Fruit fly (Drosophila melanogaster) whole organism, embryonic: Measurements from ENCODE around the gene cwo.

Experiments used
- CG4424 ChIP-seq: fragments of 200-800 bp; sonication (Bioruptor generic); optimal IDR thresholded peaks from 3 replicates; lab custom pipeline; 2016; ENCODE audit warnings: missing biosample characterization, missing genetic modification characterization
- Hmx ChIP-seq: fragments of 200-800 bp; sonication (Bioruptor generic); optimal IDR thresholded peaks from 2 replicates; lab custom pipeline; 2016; ENCODE audit warnings: missing biosample characterization, missing genetic modification characterization
- cato ChIP-seq: fragments of 200-800 bp; sonication (Bioruptor generic); optimal IDR thresholded peaks from 2 replicates; lab custom pipeline; 2016; ENCODE audit warnings: missing biosample characterization, missing genetic modification characterization, borderline replicate concordance
- dmrt99B ChIP-seq: fragments of 200-800 bp; sonication (Bioruptor generic); optimal IDR thresholded peaks from 2 replicates; lab custom pipeline; 2018; ENCODE audit warnings: missing biosample characterization, mild to moderate bottlenecking, missing genetic modification characterization, moderate library complexity

DNA sequence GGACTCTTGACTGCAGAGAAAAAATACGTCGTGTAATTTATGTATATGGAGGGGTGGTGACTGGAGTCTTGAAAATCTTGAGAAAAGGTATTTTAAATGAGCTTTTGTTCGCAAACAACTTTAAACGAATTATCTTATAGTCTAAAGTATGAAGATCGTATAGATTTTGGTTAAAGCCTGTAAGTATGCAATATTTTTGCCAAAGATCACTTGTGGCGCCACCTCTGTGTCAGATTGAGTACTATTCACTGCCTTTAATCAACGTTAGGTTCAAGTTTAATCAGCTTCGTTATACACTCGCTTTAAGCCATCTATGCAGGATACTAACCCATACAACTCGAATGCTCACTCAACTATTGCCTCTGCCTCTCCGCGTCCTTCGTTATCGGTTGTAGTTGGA is 48.9 kb downstream of the cwo start:
- no peak for TF ChIP-seq dmrt99B (tag; lab: Kevin White, UChicago)
- TF ChIP-seq Hmx (GFP tag; lab: Kevin White, UChicago), result no peak
- no peak for TF ChIP-seq cato (GFP tag; lab: Kevin White, UChicago)
- no peak for TF ChIP-seq CG4424 (GFP tag; lab: Kevin White, UChicago)
